Worm (Caenorhabditis elegans): Measurements from ENCODE around the gene Y27F2A.8.
"Not testable (repeated sequence)": the region's sequence is repeated elsewhere in the genome, so short reads cannot be mapped to it uniquely, and the experiment has no call there.

DNA sequence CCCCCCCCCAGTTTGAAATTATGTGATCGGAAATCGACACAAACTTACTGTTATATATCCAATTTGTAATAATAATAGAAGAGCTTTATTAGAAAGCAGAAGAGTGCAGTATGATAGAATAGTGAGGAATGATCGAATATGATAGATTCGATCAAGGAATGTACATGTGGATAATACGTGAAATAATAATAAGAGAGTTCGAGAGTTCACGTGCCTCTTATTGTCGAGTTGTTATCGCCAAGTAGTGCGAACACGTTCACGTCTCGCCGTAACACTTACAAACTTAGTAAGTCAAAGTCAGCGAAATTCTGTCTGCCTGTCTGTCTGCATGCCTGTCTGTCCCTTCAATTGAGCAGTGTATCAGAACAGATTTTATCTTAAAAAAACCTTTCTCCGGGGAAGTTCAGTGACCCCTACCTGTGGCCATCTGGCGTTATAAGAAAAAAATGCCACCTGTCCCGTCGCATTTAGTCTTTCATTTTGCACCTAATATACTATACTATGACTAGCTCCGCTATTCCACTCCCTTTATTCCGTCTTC lies at the start of gene Y27F2A.8, which contains the start of gene Y27F2A.6:
- TF ChIP-seq hmbx-1 (tag; optimal IDR thresholded peaks at IDR 0.05); B0310.2 (tag; optimal IDR thresholded peaks at IDR 0.05); aly-1 (tag; optimal IDR thresholded peaks at IDR 0.05); tbx-37 (GFP tag; conservative IDR thresholded peaks at IDR 0.05); ama-1 (optimal IDR thresholded peaks at IDR 0.05); ceh-13 (GFP tag; optimal IDR thresholded peaks at IDR 0.05): not testable (repeated sequence)

All from whole organism, early embryonic.